Fruit fly (Drosophila melanogaster): ENCODE data around the gene Sbat.
A peak's percentile ranks its signal among the peaks of the same experiment; 100 is the strongest.

Sbat gene

dm6 chr2L:2884683-2885502, 6.7 kb downstream of the Sbat start (continued):
- TF ChIP-seq btn (GFP tag; optimal IDR thresholded peaks at IDR 0.05) (no peak), HHEX (GFP tag; optimal IDR thresholded peaks at IDR 0.05) (peak; percentile 58), CG4820 (GFP tag; optimal IDR thresholded peaks at IDR 0.05) (no peak), Pdp1 (GFP tag; optimal IDR thresholded peaks at IDR 0.05) (peak in 1 of 2 experiments; percentile 14), CG1603 (tag; optimal IDR thresholded peaks at IDR 0.05) (peak; percentile 89), CG10147 (GFP tag; optimal IDR thresholded peaks at IDR 0.05) (no peak), pan (optimal IDR thresholded peaks at IDR 0.05) (no peak), pan (GFP tag; optimal IDR thresholded peaks at IDR 0.05 in 1 of 2, IDR thresholded peaks at IDR 0.05 in 1 of 2) (peak in 1 of 2 experiments; percentile 59), CG10979 (tag; optimal IDR thresholded peaks at IDR 0.05) (no peak), pita (GFP tag; optimal IDR thresholded peaks at IDR 0.05) (no peak), Fer2 (tag; optimal IDR thresholded peaks at IDR 0.05) (peak; percentile 29), Dip2 (GFP tag; IDR thresholded peaks at IDR 0.05) (no peak), CG32772 (GFP tag; IDR thresholded peaks at IDR 0.05) (0 out of 2 replicates have a peak, but pooled peaks have one; percentile 7), Hey (tag; optimal IDR thresholded peaks at IDR 0.05) (peak; percentile 31), CG33213 (GFP tag; optimal IDR thresholded peaks at IDR 0.05) (peak; percentile 58), sisA (GFP tag; IDR thresholded peaks at IDR 0.05) (no peak; the same call in 1 of the 2 replicates), CG12942 (GFP tag; optimal IDR thresholded peaks at IDR 0.05) (no peak), HLH4C (GFP tag; IDR thresholded peaks at IDR 0.05; ENCODE audit: partially characterized antibody) (peak; percentile 44; the same call in 1 of the 3 replicates), CG14050 (GFP tag; IDR thresholded peaks at IDR 0.05) (peak; percentile 22; the same call in 1 of the 3 replicates), Hsf (GFP tag; optimal IDR thresholded peaks at IDR 0.05) (no peak), lmd (GFP tag; IDR thresholded peaks at IDR 0.05) (peak; percentile 36; the same call in 1 of the 2 replicates), CG7556 (GFP tag; optimal IDR thresholded peaks at IDR 0.05) (peak; percentile 53), Jarid2 (GFP tag; optimal IDR thresholded peaks at IDR 0.05) (peak; percentile 93), CG11695 (GFP tag; IDR thresholded peaks at IDR 0.05) (no peak), Eip74EF (GFP tag; optimal IDR thresholded peaks at IDR 0.05) (peak in 1 of 2 experiments; percentile 85), bigmax (GFP tag; optimal IDR thresholded peaks at IDR 0.05) (peak; percentile 40), ftz-f1 (GFP tag; optimal IDR thresholded peaks at IDR 0.05) (peak; percentile 52), usp (GFP tag; optimal IDR thresholded peaks at IDR 0.05) (no peak), amos (GFP tag; IDR thresholded peaks at IDR 0.05; ENCODE audit: partially characterized antibody) (peak; percentile 56; the same call in 1 of the 2 replicates), crc (GFP tag; optimal IDR thresholded peaks at IDR 0.05) (no peak), CG11560 (tag; IDR thresholded peaks at IDR 0.05) (no peak), CG17568 (GFP tag; optimal IDR thresholded peaks at IDR 0.05) (no peak), vnd (GFP tag; IDR thresholded peaks at IDR 0.05; ENCODE audit: partially characterized antibody) (no peak), kah (GFP tag; optimal IDR thresholded peaks at IDR 0.05) (peak; percentile 98), CG8924 (tag; optimal IDR thresholded peaks at IDR 0.05) (peak; percentile 82), kay (GFP tag; optimal IDR thresholded peaks at IDR 0.05) (no peak), gsb (GFP tag; IDR thresholded peaks at IDR 0.05) (0 out of 2 replicates have a peak, but pooled peaks have one; percentile 45), Lhr (GFP tag; optimal IDR thresholded peaks at IDR 0.05) (peak; percentile 65), tgo (GFP tag; IDR thresholded peaks at IDR 0.05) (peak; percentile 28; the same call in 2 of the 3 replicates), Sox102F (GFP tag; optimal IDR thresholded peaks at IDR 0.05) (peak; percentile 16), lov (optimal IDR thresholded peaks at IDR 0.05) (no peak), lov (GFP tag; IDR thresholded peaks at IDR 0.05) (0 out of 3 replicates have a peak, but pooled peaks have one; percentile 59), B-H1 (GFP tag; IDR thresholded peaks at IDR 0.05) (no peak; the same call in 2 of the 3 replicates), MESR4 (GFP tag; optimal IDR thresholded peaks at IDR 0.05) (peak; percentile 41), Dll (GFP tag; IDR thresholded peaks at IDR 0.05; ENCODE audit: partially characterized antibody) (0 out of 4 replicates have a peak, but pooled peaks have one; percentile 31), CG4730 (GFP tag; IDR thresholded peaks at IDR 0.05) (0 out of 2 replicates have a peak, but pooled peaks have one; percentile 21), jigr1 (GFP tag; IDR thresholded peaks at IDR 0.05) (no peak), repo (GFP tag; optimal IDR thresholded peaks at IDR 0.05) (peak; percentile 47)
